Fruit fly (Drosophila melanogaster): ENCODE results near the gene Ibf1.

Gene Ibf1

DNA sequence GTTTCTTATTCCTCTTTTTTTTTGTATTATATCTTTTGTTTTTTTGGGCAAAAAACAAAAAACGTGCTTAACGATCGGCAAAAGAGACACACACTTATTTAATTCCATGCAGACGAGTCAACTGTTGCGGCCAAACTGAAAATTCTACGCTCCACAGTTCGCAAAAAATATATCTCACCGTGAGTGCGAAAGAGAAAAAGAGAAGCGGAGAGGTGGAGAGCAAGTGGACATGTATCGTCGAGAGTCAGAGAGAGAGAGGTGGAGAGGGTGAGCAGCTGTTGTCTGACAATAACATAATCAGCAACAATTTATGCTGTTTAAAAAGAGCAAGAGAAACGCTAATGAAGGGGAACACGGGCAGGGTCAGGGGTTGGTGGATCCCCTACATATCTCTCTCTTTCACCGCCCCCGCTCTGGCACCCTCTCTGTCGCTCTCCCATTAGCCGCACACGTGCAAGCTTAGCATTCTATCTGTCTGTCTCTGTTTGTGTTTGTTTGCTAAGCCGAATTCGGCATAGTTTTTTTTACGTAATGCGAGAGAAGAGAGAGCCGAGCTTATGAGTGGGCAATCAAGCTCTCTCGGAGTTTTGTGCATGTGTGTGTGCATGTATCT, 32.0 kb upstream of the Ibf1 start (continued):
- peak; percentile 1 for TF ChIP-seq Side (GFP tag; optimal IDR thresholded peaks at IDR 0.05)
- TF ChIP-seq CG14014 (GFP tag; IDR thresholded peaks at IDR 0.05) = peak; percentile 20; the same call in 1 of the 2 replicates
- TF ChIP-seq sd (tag; optimal IDR thresholded peaks at IDR 0.05) = peak; percentile 93
- peak in 1 of 2 experiments; percentile 49 for TF ChIP-seq crp (GFP tag; optimal IDR thresholded peaks at IDR 0.05)
- no peak for TF ChIP-seq Asciz (GFP tag; optimal IDR thresholded peaks at IDR 0.05)
- TF ChIP-seq Atf6 (GFP tag; IDR thresholded peaks at IDR 0.05) = no peak
- peak; percentile 92 to 99 for TF ChIP-seq Trl (optimal IDR thresholded peaks at IDR 0.05)
- TF ChIP-seq Trl (GFP tag; optimal IDR thresholded peaks at IDR 0.05) = no peak
- TF ChIP-seq vvl (GFP tag; IDR thresholded peaks at IDR 0.05) = peak; percentile 62
- TF ChIP-seq CG34376 (GFP tag; optimal IDR thresholded peaks at IDR 0.05) = peak; percentile 82
- TF ChIP-seq Awh (GFP tag; IDR thresholded peaks at IDR 0.05) = peak; percentile 96
- TF ChIP-seq ftz-f1 (GFP tag; optimal IDR thresholded peaks at IDR 0.05) = peak; percentile 37
- TF ChIP-seq Hey (tag; optimal IDR thresholded peaks at IDR 0.05) = peak; percentile 60
- TF ChIP-seq pfk (GFP tag; optimal IDR thresholded peaks at IDR 0.05) = peak; percentile 74

DNA sequence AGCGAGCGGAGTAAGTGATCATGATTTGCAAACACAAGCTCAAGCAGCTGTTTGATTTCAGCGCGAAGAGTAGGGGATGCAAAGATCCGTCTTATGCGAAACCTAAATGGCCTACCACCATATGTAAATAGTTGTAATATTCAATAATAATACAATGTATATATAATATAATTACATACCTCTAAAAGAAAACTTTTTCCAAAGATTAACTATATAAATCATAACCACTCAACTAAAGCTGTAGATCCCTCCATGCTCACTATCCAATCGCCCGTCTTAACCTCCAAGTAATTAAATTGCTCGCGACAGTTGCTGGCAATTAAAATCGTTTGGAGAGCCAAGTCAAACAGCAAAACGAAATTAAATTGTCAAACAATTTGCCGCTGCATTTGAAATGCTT, 31.4 kb upstream of the Ibf1 start:
- TF ChIP-seq bsh (GFP tag; optimal IDR thresholded peaks at IDR 0.05) = peak; percentile 28 to 54
- no peak for TF ChIP-seq luna (GFP tag; optimal IDR thresholded peaks at IDR 0.05)
- TF ChIP-seq br (optimal IDR thresholded peaks at IDR 0.05) = no peak
- TF ChIP-seq Dip2 (GFP tag; IDR thresholded peaks at IDR 0.05) = 0 out of 2 replicates have a peak, but pooled peaks have one; percentile 34
- peak; percentile 27 for TF ChIP-seq Hsf (GFP tag; optimal IDR thresholded peaks at IDR 0.05)
- TF ChIP-seq MESR4 (GFP tag; optimal IDR thresholded peaks at IDR 0.05) = no peak
- peak; percentile 72 for TF ChIP-seq toy (GFP tag; IDR thresholded peaks at IDR 0.05)
- TF ChIP-seq tll (GFP tag; optimal IDR thresholded peaks at IDR 0.05) = no peak
- no peak for TF ChIP-seq CG6813 (GFP tag; optimal IDR thresholded peaks at IDR 0.05)
- TF ChIP-seq ken (GFP tag; IDR thresholded peaks at IDR 0.05) = no peak
- no peak for TF ChIP-seq mirr (GFP tag; optimal IDR thresholded peaks at IDR 0.05)
- no peak for TF ChIP-seq Side (GFP tag; optimal IDR thresholded peaks at IDR 0.05)
- no peak; the same call in 1 of the 3 replicates for TF ChIP-seq Mrtf (GFP tag; IDR thresholded peaks at IDR 0.05)
- no peak for TF ChIP-seq knrl (GFP tag; IDR thresholded peaks at IDR 0.05; ENCODE audit: partially characterized antibody)
- peak; percentile 51 for TF ChIP-seq CG6683 (GFP tag; optimal IDR thresholded peaks at IDR 0.05)
- peak; percentile 75 for TF ChIP-seq fd96Cb (tag; optimal IDR thresholded peaks at IDR 0.05)
- peak; percentile 44 for TF ChIP-seq CG9437 (GFP tag; optimal IDR thresholded peaks at IDR 0.05)
- TF ChIP-seq CG7839 (tag; optimal IDR thresholded peaks at IDR 0.05) = peak; percentile 86
- peak; percentile 63 for TF ChIP-seq lilli (GFP tag; optimal IDR thresholded peaks at IDR 0.05)
- TF ChIP-seq CG4730 (GFP tag; IDR thresholded peaks at IDR 0.05) = peak; percentile 73
- TF ChIP-seq hkb (optimal IDR thresholded peaks at IDR 0.05) = no peak
- peak; percentile 85 for TF ChIP-seq hkb (GFP tag; IDR thresholded peaks at IDR 0.05)
- no peak for TF ChIP-seq pzg (GFP tag; optimal IDR thresholded peaks at IDR 0.05)
- no peak for TF ChIP-seq D (optimal IDR thresholded peaks at IDR 0.05)
- peak; percentile 6 for TF ChIP-seq D (GFP tag; optimal IDR thresholded peaks at IDR 0.05)
- peak; percentile 30 for TF ChIP-seq Fer2 (tag; optimal IDR thresholded peaks at IDR 0.05)
- TF ChIP-seq CG10147 (GFP tag; optimal IDR thresholded peaks at IDR 0.05) = peak; percentile 70
- no peak for TF ChIP-seq nerfin-1 (tag; optimal IDR thresholded peaks at IDR 0.05)
- TF ChIP-seq D19A (tag; optimal IDR thresholded peaks at IDR 0.05) = peak; percentile 63
- TF ChIP-seq CG10979 (tag; optimal IDR thresholded peaks at IDR 0.05) = peak; percentile 41
- TF ChIP-seq Lpt (GFP tag; optimal IDR thresholded peaks at IDR 0.05) = no peak
- TF ChIP-seq Elba2 (GFP tag; optimal IDR thresholded peaks at IDR 0.05) = no peak
- peak; percentile 64; the same call in 1 of the 2 replicates for TF ChIP-seq CG11696 (GFP tag; IDR thresholded peaks at IDR 0.05)
- no peak for TF ChIP-seq CG10565 (GFP tag; optimal IDR thresholded peaks at IDR 0.05)
- peak; percentile 88 for TF ChIP-seq lab (GFP tag; optimal IDR thresholded peaks at IDR 0.05)
- no peak for TF ChIP-seq cad (GFP tag; optimal IDR thresholded peaks at IDR 0.05)
- no peak for TF ChIP-seq ftz-f1 (GFP tag; optimal IDR thresholded peaks at IDR 0.05)
- no peak for TF ChIP-seq dati (GFP tag; IDR thresholded peaks at IDR 0.05)
